Fruit fly (Drosophila melanogaster): ENCODE results near the gene Ggt-1.

dm6 chrX:18489509-18489908 is 22.8 kb downstream of the Ggt-1 start, which contains the start of gene CG15046:
- TF ChIP-seq ewg (GFP tag; optimal IDR thresholded peaks at IDR 0.05) (no peak), CG1832 (GFP tag; optimal IDR thresholded peaks at IDR 0.05) (no peak), nom (GFP tag; optimal IDR thresholded peaks at IDR 0.05) (peak; percentile 36), rib (GFP tag; IDR thresholded peaks at IDR 0.05) (no peak), CG18619 (GFP tag; optimal IDR thresholded peaks at IDR 0.05) (no peak), run (tag; optimal IDR thresholded peaks at IDR 0.05) (no peak), CG6765 (GFP tag; optimal IDR thresholded peaks at IDR 0.05) (no peak), tgo (GFP tag; IDR thresholded peaks at IDR 0.05) (no peak), Lpt (GFP tag; optimal IDR thresholded peaks at IDR 0.05) (no peak), Jarid2 (GFP tag; optimal IDR thresholded peaks at IDR 0.05) (peak; percentile 52)

Data from whole organism, embryonic.